Worm (Caenorhabditis elegans) whole organism, L4 larva: Measurements from ENCODE around the gene abu-6.

Experiments
- D1046.2 ChIP-seq: fragments of 200-800 bp; sonication (Bioruptor generic); IDR thresholded peaks from 2 replicates; pipeline ENCODE4 v1.3.6; 2022; ENCODE audit warnings: missing genetic modification characterization, missing compliant biosample characterization
- F10B5.3 ChIP-seq: sonication (generic microtip); optimal IDR thresholded peaks from 2 replicates; lab custom pipeline; 2016; ENCODE audit warnings: mild to moderate bottlenecking, missing genetic modification characterization, missing compliant biosample characterization
- F44E2.7 ChIP-seq: fragments of 200-800 bp; sonication (Bioruptor generic); IDR thresholded peaks from 2 replicates; pipeline ENCODE4 v2.1.2; 2022; ENCODE audit warnings: missing genetic modification characterization, missing compliant biosample characterization
- aha-1 ChIP-seq: fragments of 150-350 bp; peaks from one replicate; lab custom pipeline; 2014; ENCODE audit warnings: missing biosample characterization, missing genetic modification characterization
- aly-2 ChIP-seq: sonication (generic microtip); optimal IDR thresholded peaks from 2 replicates; lab custom pipeline; 2018; ENCODE audit warnings: missing biosample characterization, missing genetic modification characterization
- ama-1 ChIP-seq: fragments of 150-350 bp; optimal IDR thresholded peaks from 2 replicates; lab custom pipeline; 2014; ENCODE audit warnings: inconsistent platforms, mixed read lengths
- ceh-32 ChIP-seq: sonication (generic microtip); optimal IDR thresholded peaks from 2 replicates; lab custom pipeline; 2016; ENCODE audit warnings: mild to moderate bottlenecking, missing genetic modification characterization, missing compliant biosample characterization; ENCODE audit not compliant: poor library complexity
- ceh-62 ChIP-seq: sonication (generic microtip); optimal IDR thresholded peaks from 2 replicates; lab custom pipeline; 2017; ENCODE audit warnings: missing biosample characterization, missing genetic modification characterization
- ceh-82 ChIP-seq: sonication (generic microtip); optimal IDR thresholded peaks from 2 replicates; lab custom pipeline; 2017; ENCODE audit warnings: missing biosample characterization, missing genetic modification characterization
- cey-2 ChIP-seq: sonication (generic microtip); optimal IDR thresholded peaks from 3 replicates; lab custom pipeline; 2017; ENCODE audit warnings: missing genetic modification characterization, mild to moderate bottlenecking, missing compliant biosample characterization, antibody characterized with exemption, borderline replicate concordance; ENCODE audit not compliant: insufficient read depth
- ctbp-1 ChIP-seq: fragments of 200-800 bp; sonication (Bioruptor generic); IDR thresholded peaks from 2 replicates; pipeline ENCODE4 v1.3.6; 2022; ENCODE audit warnings: missing genetic modification reagents, missing genetic modification characterization, missing compliant biosample characterization
- daf-16 ChIP-seq, 3 experiments: sonication (generic microtip); optimal IDR thresholded peaks; 2 replicates each; lab custom pipeline; 2016 to 2017; ENCODE audit warnings: missing genetic modification characterization in 3 of 3, missing genetic modification reagents in 3 of 3, mild to moderate bottlenecking in 2 of 3, missing compliant biosample characterization in 2 of 3, missing biosample characterization in 1 of 3, moderate library complexity in 1 of 3
- dmd-6 ChIP-seq: fragments of 200-800 bp; sonication (Bioruptor generic); IDR thresholded peaks from 2 replicates; pipeline ENCODE4 v1.3.6; 2022; ENCODE audit warnings: missing genetic modification reagents, missing genetic modification characterization, missing compliant biosample characterization
- dpl-1 ChIP-seq: fragments of 150-350 bp; optimal IDR thresholded peaks from 2 replicates; lab custom pipeline; 2014; ENCODE audit warnings: missing biosample characterization, missing genetic modification reagents, missing genetic modification characterization
- duxl-1 ChIP-seq: sonication (generic microtip); optimal IDR thresholded peaks from 2 replicates; lab custom pipeline; 2016; ENCODE audit warnings: mild to moderate bottlenecking, missing genetic modification characterization, moderate library complexity, missing compliant biosample characterization; ENCODE audit not compliant: poor library complexity
- dve-1 ChIP-seq: sonication (generic microtip); optimal IDR thresholded peaks from 2 replicates; lab custom pipeline; 2017; ENCODE audit warnings: antibody characterized with exemption, mild to moderate bottlenecking, missing genetic modification characterization, missing compliant biosample characterization; ENCODE audit not compliant: insufficient read depth
- fos-1 ChIP-seq: fragments of 150-350 bp; optimal IDR thresholded peaks from 2 replicates; lab custom pipeline; 2014; ENCODE audit warnings: missing biosample characterization, missing genetic modification characterization
- hlh-30 ChIP-seq: sonication (generic microtip); optimal IDR thresholded peaks from 2 replicates; lab custom pipeline; 2017; ENCODE audit warnings: antibody characterized with exemption, mild to moderate bottlenecking, missing genetic modification characterization, missing compliant biosample characterization; ENCODE audit not compliant: insufficient read depth
- hmg-1.1 ChIP-seq: fragments of 200-800 bp; sonication (Bioruptor generic); IDR thresholded peaks from 2 replicates; pipeline ENCODE4 v1.3.6; 2022; ENCODE audit warnings: missing genetic modification reagents, missing genetic modification characterization, missing compliant biosample characterization
- jun-1 ChIP-seq: fragments of 150-350 bp; optimal IDR thresholded peaks from 2 replicates; lab custom pipeline; 2014; ENCODE audit warnings: missing biosample characterization, missing genetic modification reagents, missing genetic modification characterization
- lim-7 ChIP-seq: fragments of 200-800 bp; sonication (Bioruptor generic); IDR thresholded peaks from 2 replicates; pipeline ENCODE4 v1.3.6; 2022; ENCODE audit warnings: missing genetic modification characterization, missing compliant biosample characterization
- lin-1 ChIP-seq: fragments of 200-800 bp; sonication (Bioruptor generic); IDR thresholded peaks from 2 replicates; pipeline ENCODE4 v1.3.6; 2022; ENCODE audit warnings: missing genetic modification reagents, missing genetic modification characterization, missing compliant biosample characterization
- lin-15B ChIP-seq: fragments of 150-350 bp; sonication (generic microtip); optimal IDR thresholded peaks from 3 replicates; lab custom pipeline; 2014; ENCODE audit warnings: missing biosample characterization, missing genetic modification characterization
- lin-29 ChIP-seq: fragments of 200-800 bp; sonication (Bioruptor generic); IDR thresholded peaks from 2 replicates; pipeline ENCODE4 v1.3.6; 2022; ENCODE audit warnings: missing genetic modification reagents, missing genetic modification characterization, missing compliant biosample characterization
- lin-38 ChIP-seq: fragments of 200-800 bp; sonication (Bioruptor generic); IDR thresholded peaks from 2 replicates; pipeline ENCODE4 v1.3.6; 2022; ENCODE audit warnings: missing genetic modification reagents, missing genetic modification characterization, missing compliant biosample characterization
- lin-39 ChIP-seq: fragments of 150-350 bp; optimal IDR thresholded peaks from 2 replicates; lab custom pipeline; 2014; ENCODE audit warnings: missing biosample characterization, missing genetic modification reagents, missing genetic modification characterization
- lsy-2 ChIP-seq, 2 experiments: fragments of 150-350 bp in 1 of 2; sonication (generic microtip) in 1 of 2; optimal IDR thresholded peaks; 2 replicates each; lab custom pipeline; 2014 to 2017; ENCODE audit warnings: missing biosample characterization in 2 of 2, missing genetic modification characterization in 2 of 2
- madf-5 ChIP-seq, 2 experiments: fragments of 200-800 bp; sonication (Bioruptor generic); IDR thresholded peaks; 2 replicates each; pipeline ENCODE4 v1.3.6; 2022; ENCODE audit warnings: missing compliant biosample characterization in 2 of 2, missing genetic modification characterization in 2 of 2
- madf-9 ChIP-seq: fragments of 200-800 bp; sonication (Bioruptor generic); conservative IDR thresholded peaks from 2 replicates; pipeline ENCODE4 v1.3.6; 2022; ENCODE audit warnings: missing genetic modification reagents, missing genetic modification characterization, missing compliant biosample characterization
- mdl-1 ChIP-seq, 2 experiments: fragments of 150-350 bp in 1 of 2; sonication (generic microtip) in 1 of 2; optimal IDR thresholded peaks; 2 replicates each; lab custom pipeline; 2014 to 2017; ENCODE audit warnings: missing biosample characterization in 2 of 2, missing genetic modification characterization in 2 of 2
- mdt-29 ChIP-seq: fragments of 200-800 bp; sonication (Bioruptor generic); IDR thresholded peaks from 2 replicates; pipeline ENCODE4 v1.3.6; 2022; ENCODE audit warnings: missing genetic modification reagents, missing genetic modification characterization, missing compliant biosample characterization
- mep-1 ChIP-seq: fragments of 150-350 bp; sonication (generic microtip); optimal IDR thresholded peaks from 3 replicates; lab custom pipeline; 2014; ENCODE audit warnings: missing biosample characterization, missing genetic modification characterization
- nhr-11 ChIP-seq: fragments of 150-350 bp; optimal IDR thresholded peaks from 2 replicates; lab custom pipeline; 2014; ENCODE audit warnings: missing biosample characterization, missing genetic modification characterization
- nhr-111 ChIP-seq: fragments of 200-800 bp; sonication (Bioruptor generic); optimal IDR thresholded peaks from 2 replicates; lab custom pipeline; 2018; ENCODE audit warnings: mild to moderate bottlenecking, missing genetic modification characterization, missing compliant biosample characterization
- nhr-237 ChIP-seq: sonication (generic microtip); optimal IDR thresholded peaks from 2 replicates; lab custom pipeline; 2017; ENCODE audit warnings: missing biosample characterization, missing genetic modification characterization
- nhr-28 ChIP-seq: fragments of 150-350 bp; optimal IDR thresholded peaks from 2 replicates; lab custom pipeline; 2014; ENCODE audit warnings: missing biosample characterization, missing genetic modification characterization
- nhr-41 ChIP-seq: fragments of 200-800 bp; sonication (Bioruptor generic); IDR thresholded peaks from 2 replicates; pipeline ENCODE4 v1.3.6; 2022; ENCODE audit warnings: missing genetic modification reagents, missing genetic modification characterization, missing compliant biosample characterization
- nhr-77 ChIP-seq: fragments of 150-350 bp; optimal IDR thresholded peaks from 2 replicates; lab custom pipeline; 2014; ENCODE audit warnings: missing biosample characterization, missing genetic modification characterization
- rbr-2 ChIP-seq: sonication (generic microtip); optimal IDR thresholded peaks from 2 replicates; lab custom pipeline; 2016; ENCODE audit warnings: missing genotype, missing genetic modification characterization, missing compliant biosample characterization
- saeg-2 ChIP-seq: fragments of 200-800 bp; sonication (Bioruptor generic); IDR thresholded peaks from 2 replicates; pipeline ENCODE4 v1.3.6; 2022; ENCODE audit warnings: missing genetic modification reagents, missing genetic modification characterization, missing compliant biosample characterization
- skn-1 ChIP-seq: fragments of 150-350 bp; optimal IDR thresholded peaks from 2 replicates; lab custom pipeline; 2014; ENCODE audit warnings: missing biosample characterization, missing genetic modification characterization
- snpc-4 ChIP-seq: fragments of 150-350 bp; optimal IDR thresholded peaks from 2 replicates; lab custom pipeline; 2014; ENCODE audit warnings: missing biosample characterization, missing genetic modification characterization
- spr-3 ChIP-seq: fragments of 200-800 bp; sonication (Bioruptor generic); optimal IDR thresholded peaks from 2 replicates; lab custom pipeline; 2018; ENCODE audit warnings: mild to moderate bottlenecking, missing genetic modification characterization, missing compliant biosample characterization
- tra-1 ChIP-seq: fragments of 200-800 bp; sonication (Bioruptor generic); IDR thresholded peaks from 2 replicates; pipeline ENCODE4 v1.3.6; 2022; ENCODE audit warnings: missing genetic modification reagents, missing genetic modification characterization, missing compliant biosample characterization
- unc-130 ChIP-seq: sonication (generic microtip); optimal IDR thresholded peaks from 2 replicates; lab custom pipeline; 2016; ENCODE audit warnings: missing genetic modification reagents, missing genetic modification characterization, missing compliant biosample characterization
- unc-62 ChIP-seq, 3 experiments: fragments of 150-350 bp in 1 of 3; sonication (generic microtip); optimal IDR thresholded peaks in 2 of 3; peaks in 1 of 3; 1 replicate in 1 of 3; 2 replicates in 2 of 3; lab custom pipeline; 2014 to 2017; ENCODE audit warnings: missing biosample characterization in 3 of 3, missing genetic modification characterization in 3 of 3, missing genetic modification reagents in 3 of 3, missing genotype in 1 of 3
- zfp-3 ChIP-seq: fragments of 200-800 bp; sonication (Bioruptor generic); conservative IDR thresholded peaks from 2 replicates; pipeline ENCODE4 v1.3.6; 2022; ENCODE audit warnings: missing genetic modification reagents, missing genetic modification characterization, missing compliant biosample characterization
- ztf-11 ChIP-seq: fragments of 150-350 bp; optimal IDR thresholded peaks from 2 replicates; lab custom pipeline; 2014; ENCODE audit warnings: missing biosample characterization, missing genetic modification characterization
- ztf-7 ChIP-seq: fragments of 150-350 bp; optimal IDR thresholded peaks from 2 replicates; lab custom pipeline; 2014; ENCODE audit warnings: missing biosample characterization, missing genetic modification characterization

Gene abu-6

DNA sequence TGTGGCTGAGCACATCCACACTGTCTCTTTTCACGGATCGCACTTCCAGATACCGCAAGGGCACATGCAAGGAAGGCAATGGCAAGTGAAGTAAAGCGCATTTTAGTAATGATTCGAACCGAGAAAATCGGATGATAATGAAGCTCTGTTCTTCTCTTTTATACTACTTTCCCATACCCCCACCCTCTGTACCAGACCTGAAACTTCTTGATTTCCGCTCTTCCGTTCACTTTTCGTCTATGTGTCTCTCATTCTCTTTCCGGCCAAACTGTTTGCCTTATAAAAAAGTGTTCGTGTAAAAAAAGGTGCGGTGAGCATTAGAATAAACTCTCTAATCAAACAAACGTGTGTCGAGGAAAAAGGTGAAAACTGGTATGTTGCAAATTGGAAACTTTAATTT lies at the start of gene abu-6:
Gene abu-6 (minus strand): TSS at position 101 of the 400 bp plus-strand sequence.
- TF ChIP-seq mdt-29 (no peak), jun-1 (no peak), dve-1 (tag; lab: Kevin White, UChicago) (no peak), ceh-82 (no peak)

DNA sequence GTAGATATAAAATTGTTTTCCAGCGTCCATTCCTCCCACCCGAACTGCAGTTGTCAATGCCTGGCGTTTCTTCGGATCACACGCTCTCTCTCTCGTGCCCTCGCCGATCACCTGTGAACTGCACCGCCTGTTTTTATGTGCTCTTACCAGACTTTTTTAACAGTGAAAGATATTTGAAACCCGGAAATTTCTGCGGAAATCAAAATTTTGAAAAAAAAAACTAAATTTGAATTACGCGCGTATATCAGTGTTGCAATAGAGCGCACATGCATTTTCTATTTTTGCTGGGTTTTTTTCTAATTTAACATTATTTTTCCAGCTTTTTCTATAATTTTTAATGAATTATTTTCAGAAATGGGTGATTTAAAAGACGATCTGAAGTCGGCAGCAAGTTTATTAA lies 42.4 kb upstream of the abu-6 start, which contains the start of gene ttc-37:
Gene ttc-37 (plus strand): TSS at position 349 of the 400 bp plus-strand sequence.
- peak; percentile 25 for TF ChIP-seq nhr-28 (tag; lab: Kevin White, UChicago)
- TF ChIP-seq rbr-2 (tag; lab: Kevin White, UChicago), result peak; percentile 6
- peak; percentile 2 for TF ChIP-seq nhr-77 (tag; lab: Kevin White, UChicago)
- TF ChIP-seq spr-3 (GFP tag; lab: Kevin White, UChicago), result no peak
- TF ChIP-seq nhr-41 (GFP tag; lab: Robert Waterston, UW), result no peak
- no peak for TF ChIP-seq ceh-62 (tag; lab: Kevin White, UChicago)
- no peak for TF ChIP-seq mdl-1 (tag; optimal IDR thresholded peaks at IDR 0.05; lab: Kevin White, UChicago)
- no peak for TF ChIP-seq lin-1 (GFP tag; lab: Robert Waterston, UW)
- peak in 1 of 2 experiments; percentile 71 for TF ChIP-seq lsy-2 (tag; optimal IDR thresholded peaks at IDR 0.05; lab: Kevin White, UChicago)
- no peak for TF ChIP-seq cey-2
- TF ChIP-seq lim-7 (GFP tag; lab: Robert Waterston, UW), result no peak
- TF ChIP-seq saeg-2, result no peak
- TF ChIP-seq nhr-237 (tag; lab: Kevin White, UChicago), result no peak
- no peak for TF ChIP-seq tra-1 (GFP tag; lab: Robert Waterston, UW)
- TF ChIP-seq madf-5 (GFP tag; IDR thresholded peaks at IDR 0.05; lab: Robert Waterston, UW), result no peak
- no peak for TF ChIP-seq ama-1 (lab: Kevin White, UChicago)
- peak; percentile 95 for TF ChIP-seq dpl-1
- no peak for TF ChIP-seq lin-29 (GFP tag; lab: Robert Waterston, UW)
- no peak for TF ChIP-seq unc-130 (GFP tag; lab: Kevin White, UChicago)
- TF ChIP-seq F10B5.3 (tag; lab: Kevin White, UChicago), result no peak
- TF ChIP-seq nhr-111 (GFP tag; lab: Kevin White, UChicago), result no peak
- no peak for TF ChIP-seq aly-2 (tag; lab: Kevin White, UChicago)
- no peak for TF ChIP-seq F44E2.7
- TF ChIP-seq mep-1 (tag; lab: Kevin White, UChicago), result peak; percentile 14
- no peak for TF ChIP-seq lin-15B
- no peak for TF ChIP-seq ztf-7 (tag; lab: Kevin White, UChicago)
- peak; percentile 45; the same call in 1 of the 2 replicates for TF ChIP-seq hmg-1.1 (GFP tag; lab: Robert Waterston, UW)
- no peak for TF ChIP-seq ztf-11 (tag; lab: Kevin White, UChicago)
- no peak for TF ChIP-seq snpc-4
- TF ChIP-seq dmd-6 (GFP tag; lab: Robert Waterston, UW), result no peak
- TF ChIP-seq mdt-29, result no peak
- no peak for TF ChIP-seq jun-1
- no peak for TF ChIP-seq madf-9
- TF ChIP-seq unc-62 (GFP tag; optimal IDR thresholded peaks at IDR 0.05 in 1 of 2; lab: Kevin White, UChicago), result no peak
- no peak for TF ChIP-seq unc-62 (tag; optimal IDR thresholded peaks at IDR 0.05; lab: Kevin White, UChicago)
- TF ChIP-seq hlh-30 (tag; lab: Kevin White, UChicago), result peak; percentile 36
- TF ChIP-seq fos-1, result no peak
- TF ChIP-seq skn-1 (tag; lab: Kevin White, UChicago), result no peak
- no peak for TF ChIP-seq zfp-3 (GFP tag; lab: Robert Waterston, UW)
- TF ChIP-seq aha-1 (tag; lab: Kevin White, UChicago), result peak; percentile 88
- no peak for TF ChIP-seq nhr-11 (tag; lab: Kevin White, UChicago)
- peak in 1 of 2 experiments; percentile 79 for TF ChIP-seq daf-16 (GFP tag; optimal IDR thresholded peaks at IDR 0.05; lab: Kevin White, UChicago)
- no peak for TF ChIP-seq daf-16 (tag; optimal IDR thresholded peaks at IDR 0.05; lab: Kevin White, UChicago)
- no peak for TF ChIP-seq lin-39 (tag; lab: Kevin White, UChicago)
- no peak for TF ChIP-seq ceh-32 (tag; lab: Kevin White, UChicago)
- TF ChIP-seq lin-38 (GFP tag; lab: Robert Waterston, UW), result peak; percentile 96
- no peak for TF ChIP-seq D1046.2
- TF ChIP-seq duxl-1 (tag; lab: Kevin White, UChicago), result no peak
- TF ChIP-seq ctbp-1, result no peak
